Fruit fly (Drosophila melanogaster): ENCODE results near the gene hb.
A peak's percentile ranks its signal among the peaks of the same experiment; 100 is the strongest.

Gene hb

DNA sequence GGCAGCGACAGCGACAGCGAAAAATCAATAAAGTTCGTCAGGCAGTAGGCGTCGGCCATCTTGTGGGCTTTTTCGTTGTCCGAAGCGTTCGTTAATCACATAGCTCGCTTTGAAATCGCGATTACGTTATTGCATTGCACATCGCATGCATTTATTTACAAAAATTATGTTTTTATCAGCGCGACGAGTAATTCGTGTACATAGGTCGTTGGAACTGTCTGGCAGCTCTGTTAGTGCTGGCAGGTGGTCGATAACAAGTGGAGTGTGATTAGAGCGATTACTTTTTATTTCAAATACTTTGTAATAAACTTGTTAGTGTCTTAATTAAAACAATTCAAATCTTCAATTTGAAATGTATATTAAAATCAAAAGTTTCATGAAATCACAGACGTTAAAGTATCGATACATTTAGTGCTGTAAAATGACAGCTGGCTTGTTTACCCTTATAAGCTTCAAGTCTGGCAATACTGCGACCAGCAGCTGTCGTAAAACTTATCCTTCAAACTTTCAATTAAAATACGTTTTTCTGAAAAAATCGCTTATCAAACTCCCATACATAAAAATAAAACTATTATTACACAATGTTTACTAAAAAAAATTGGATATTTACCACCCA, 33.8 kb downstream of the hb start, which contains the start of gene CG8032:
Gene CG8032 (plus strand): TSS at position 448 of the 616 bp plus-strand sequence.
- TF ChIP-seq Atf-2 (GFP tag; optimal IDR thresholded peaks at IDR 0.05) (peak; percentile 28), lola (GFP tag; optimal IDR thresholded peaks at IDR 0.05) (peak in 1 of 3 experiments; percentile 19), br (optimal IDR thresholded peaks at IDR 0.05) (no peak), esg (GFP tag; conservative IDR thresholded peaks at IDR 0.05) (no peak), wek (GFP tag; optimal IDR thresholded peaks at IDR 0.05) (no peak), CG12659 (GFP tag; optimal IDR thresholded peaks at IDR 0.05) (peak; percentile 43), cwo (GFP tag; optimal IDR thresholded peaks at IDR 0.05) (no peak), CG13894 (tag; optimal IDR thresholded peaks at IDR 0.05) (peak; percentile 46), hbn (GFP tag; IDR thresholded peaks at IDR 0.05; ENCODE audit: partially characterized antibody) (peak; percentile 59), CG14014 (GFP tag; IDR thresholded peaks at IDR 0.05) (no peak), PHDP (tag; optimal IDR thresholded peaks at IDR 0.05) (peak; percentile 30), CG14710 (tag; optimal IDR thresholded peaks at IDR 0.05) (peak; percentile 71), Lpt (GFP tag; optimal IDR thresholded peaks at IDR 0.05) (no peak), fd3F (GFP tag; optimal IDR thresholded peaks at IDR 0.05) (no peak), ash1 (GFP tag; optimal IDR thresholded peaks at IDR 0.05) (no peak), B-H2 (GFP tag; optimal IDR thresholded peaks at IDR 0.05) (no peak), sens (GFP tag) (peak; percentile 91), CG1603 (tag; optimal IDR thresholded peaks at IDR 0.05) (peak; percentile 62), gcm (GFP tag; optimal IDR thresholded peaks at IDR 0.05) (peak; percentile 36), Adf1 (GFP tag; IDR thresholded peaks at IDR 0.05) (peak; percentile 53), ac (GFP tag; optimal IDR thresholded peaks at IDR 0.05) (no peak), amos (GFP tag; IDR thresholded peaks at IDR 0.05; ENCODE audit: partially characterized antibody) (peak; percentile 59), CG30403 (GFP tag; optimal IDR thresholded peaks at IDR 0.05) (peak; percentile 69), CG1024 (GFP tag; IDR thresholded peaks at IDR 0.05) (no peak), Mad (GFP tag; optimal IDR thresholded peaks at IDR 0.05) (peak; percentile 54), CG17186 (GFP tag; optimal IDR thresholded peaks at IDR 0.05) (peak; percentile 44), pita (GFP tag; optimal IDR thresholded peaks at IDR 0.05) (no peak), CG17385 (GFP tag; optimal IDR thresholded peaks at IDR 0.05) (peak; percentile 11), nerfin-2 (GFP tag; IDR thresholded peaks at IDR 0.05; ENCODE audit: partially characterized antibody) (no peak), CG31388 (GFP tag; optimal IDR thresholded peaks at IDR 0.05) (no peak), CG6175 (GFP tag; IDR thresholded peaks at IDR 0.05) (no peak), CG4328 (GFP tag; optimal IDR thresholded peaks at IDR 0.05) (peak; percentile 53), CG14441 (GFP tag; IDR thresholded peaks at IDR 0.05) (no peak), CG10321 (GFP tag; IDR thresholded peaks at IDR 0.05) (no peak), CG11456 (GFP tag; IDR thresholded peaks at IDR 0.05) (no peak), CG9797 (GFP tag; optimal IDR thresholded peaks at IDR 0.05) (peak; percentile 26), Bdp1 (GFP tag; optimal IDR thresholded peaks at IDR 0.05) (peak; percentile 14), ken (GFP tag; IDR thresholded peaks at IDR 0.05) (0 out of 3 replicates have a peak, but pooled peaks have one; percentile 4), CG7839 (tag; optimal IDR thresholded peaks at IDR 0.05) (peak; percentile 41), Xrp1 (GFP tag; IDR thresholded peaks at IDR 0.05) (peak; percentile 13; the same call in 1 of the 2 replicates), CG15696 (tag; optimal IDR thresholded peaks at IDR 0.05) (peak; percentile 9), chif (GFP tag; optimal IDR thresholded peaks at IDR 0.05) (peak in 1 of 2 experiments; percentile 39), Dip2 (GFP tag; IDR thresholded peaks at IDR 0.05) (no peak), CG17802 (tag; optimal IDR thresholded peaks at IDR 0.05) (no peak), pnt (GFP tag; optimal IDR thresholded peaks at IDR 0.05) (peak; percentile 34), dimm (GFP tag; IDR thresholded peaks at IDR 0.05) (no peak), CG33213 (GFP tag; optimal IDR thresholded peaks at IDR 0.05) (peak; percentile 55), onecut (GFP tag; IDR thresholded peaks at IDR 0.05) (peak; percentile 98), grn (GFP tag; optimal IDR thresholded peaks at IDR 0.05) (no peak), CG8388 (GFP tag; optimal IDR thresholded peaks at IDR 0.05) (peak; percentile 15)

Data from whole organism, embryonic.